Worm (Caenorhabditis elegans): ENCODE results near the gene prde-1.

ce11 chrV:15493680-15494079 is 44.4 kb upstream of the prde-1 start, which contains the start of gene srh-218:
- TF ChIP-seq dmd-6 (GFP tag; IDR thresholded peaks at IDR 0.05) (no peak), ceh-82 (tag; optimal IDR thresholded peaks at IDR 0.05) (no peak), gei-8 (GFP tag; optimal IDR thresholded peaks at IDR 0.05) (no peak), unc-62 (GFP tag; optimal IDR thresholded peaks at IDR 0.05 in 1 of 2) (no peak), unc-62 (tag; optimal IDR thresholded peaks at IDR 0.05) (no peak), lsy-2 (tag; optimal IDR thresholded peaks at IDR 0.05) (no peak), lin-13 (GFP tag; optimal IDR thresholded peaks at IDR 0.05) (no peak)
